Worm (Caenorhabditis elegans) whole organism, mixed stage, embryonic: ENCODE data around the gene pyk-2.

Source experiments
- M03D4.4 ChIP-seq: sonication (generic microtip); optimal IDR thresholded peaks from 2 replicates; lab custom pipeline; 2017; ENCODE audit warnings: mild to moderate bottlenecking, missing genetic modification characterization, missing compliant biosample characterization
- bed-3 ChIP-seq: fragments of 200-800 bp; sonication (Bioruptor generic); optimal IDR thresholded peaks from 3 replicates; lab custom pipeline; 2018; ENCODE audit warnings: mild to moderate bottlenecking, missing genetic modification characterization, moderate library complexity, missing compliant biosample characterization
- blmp-1 ChIP-seq: fragments of 150-350 bp; optimal IDR thresholded peaks from 2 replicates; lab custom pipeline; 2014; ENCODE audit warnings: missing biosample characterization, missing genetic modification characterization
- ceh-39 ChIP-seq: fragments of 150-350 bp; optimal IDR thresholded peaks from 2 replicates; lab custom pipeline; 2014; ENCODE audit warnings: missing biosample characterization, missing genetic modification characterization
- ceh-43 ChIP-seq: fragments of 200-800 bp; sonication (Bioruptor generic); optimal IDR thresholded peaks from 2 replicates; lab custom pipeline; 2018; ENCODE audit warnings: mild to moderate bottlenecking, missing genetic modification characterization, moderate library complexity, missing compliant biosample characterization
- ceh-83 ChIP-seq: fragments of 200-800 bp; sonication (Bioruptor generic); optimal IDR thresholded peaks from 2 replicates; lab custom pipeline; 2018; ENCODE audit warnings: mild to moderate bottlenecking, missing genetic modification characterization, missing compliant biosample characterization
- ces-1 ChIP-seq: fragments of 150-350 bp; optimal IDR thresholded peaks from 2 replicates; lab custom pipeline; 2014; ENCODE audit warnings: missing biosample characterization, missing genetic modification reagents, missing genetic modification characterization
- cnd-1 ChIP-seq: fragments of 200-800 bp; sonication (Bioruptor generic); optimal IDR thresholded peaks from 2 replicates; lab custom pipeline; 2018; ENCODE audit warnings: mild to moderate bottlenecking, missing genetic modification characterization, missing compliant biosample characterization
- drap-1 ChIP-seq: fragments of 200-800 bp; sonication (Bioruptor generic); optimal IDR thresholded peaks from 3 replicates; lab custom pipeline; 2018; ENCODE audit warnings: mild to moderate bottlenecking, missing genetic modification characterization, missing compliant biosample characterization
- elt-1 ChIP-seq: sonication (generic microtip); optimal IDR thresholded peaks from 2 replicates; lab custom pipeline; 2017; ENCODE audit warnings: missing genetic modification characterization, mild to moderate bottlenecking, missing compliant biosample characterization, antibody characterized with exemption, moderate library complexity, borderline replicate concordance; ENCODE audit not compliant: insufficient read depth
- elt-3 ChIP-seq: fragments of 150-350 bp; optimal IDR thresholded peaks from 2 replicates; lab custom pipeline; 2014; ENCODE audit warnings: missing biosample characterization, missing genetic modification characterization
- flh-1 ChIP-seq: fragments of 200-800 bp; sonication (Bioruptor generic); optimal IDR thresholded peaks from 2 replicates; lab custom pipeline; 2018; ENCODE audit warnings: mild to moderate bottlenecking, missing genetic modification characterization, moderate library complexity, missing compliant biosample characterization
- ham-2 ChIP-seq: fragments of 200-800 bp; sonication (Bioruptor generic); optimal IDR thresholded peaks from 2 replicates; lab custom pipeline; 2018; ENCODE audit warnings: mild to moderate bottlenecking, missing genetic modification characterization, missing compliant biosample characterization
- hlh-1 ChIP-seq: fragments of 150-350 bp; optimal IDR thresholded peaks from 2 replicates; lab custom pipeline; 2014; ENCODE audit warnings: missing biosample characterization, missing genetic modification reagents, missing genetic modification characterization
- lin-32 ChIP-seq: fragments of 200-800 bp; sonication (Bioruptor generic); optimal IDR thresholded peaks from 2 replicates; lab custom pipeline; 2018; ENCODE audit warnings: mild to moderate bottlenecking, missing genetic modification characterization, missing compliant biosample characterization
- lsy-2 ChIP-seq: fragments of 150-350 bp; optimal IDR thresholded peaks from 2 replicates; lab custom pipeline; 2014; ENCODE audit warnings: missing biosample characterization, missing genetic modification characterization
- mep-1 ChIP-seq: fragments of 150-350 bp; optimal IDR thresholded peaks from 2 replicates; lab custom pipeline; 2017; ENCODE audit warnings: missing biosample characterization, missing genetic modification reagents, missing genetic modification characterization, inconsistent platforms
- mls-2 ChIP-seq: sonication (generic microtip); optimal IDR thresholded peaks from 2 replicates; lab custom pipeline; 2016; ENCODE audit warnings: mild to moderate bottlenecking, missing genetic modification characterization, moderate library complexity, missing compliant biosample characterization
- nhr-12 ChIP-seq: fragments of 150-350 bp; optimal IDR thresholded peaks from 2 replicates; lab custom pipeline; 2014; ENCODE audit warnings: missing biosample characterization, missing genetic modification characterization
- nhr-2 ChIP-seq: fragments of 150-350 bp; optimal IDR thresholded peaks from 2 replicates; lab custom pipeline; 2014; ENCODE audit warnings: missing biosample characterization, missing genetic modification characterization
- nhr-237 ChIP-seq: fragments of 150-350 bp; optimal IDR thresholded peaks from 2 replicates; lab custom pipeline; 2014; ENCODE audit warnings: missing biosample characterization, missing genetic modification characterization
- nhr-28 ChIP-seq: fragments of 150-350 bp; optimal IDR thresholded peaks from 2 replicates; lab custom pipeline; 2014; ENCODE audit warnings: missing biosample characterization, missing genetic modification characterization
- nhr-76 ChIP-seq: sonication (generic microtip); optimal IDR thresholded peaks from 2 replicates; lab custom pipeline; 2017; ENCODE audit warnings: missing biosample characterization, missing genetic modification characterization
- pha-4 ChIP-seq: fragments of 150-350 bp; optimal IDR thresholded peaks from 2 replicates; lab custom pipeline; 2018; ENCODE audit warnings: missing biosample characterization, missing genetic modification reagents, missing genetic modification characterization
- sptf-1 ChIP-seq: sonication (generic microtip); optimal IDR thresholded peaks from 2 replicates; lab custom pipeline; 2017; ENCODE audit warnings: mild to moderate bottlenecking, missing genetic modification characterization, moderate library complexity, missing compliant biosample characterization
- tbx-8 ChIP-seq: fragments of 200-800 bp; sonication (Bioruptor generic); optimal IDR thresholded peaks from 2 replicates; lab custom pipeline; 2018; ENCODE audit warnings: mild to moderate bottlenecking, missing genetic modification characterization, moderate library complexity, missing compliant biosample characterization
- unc-120 ChIP-seq: sonication (generic microtip); optimal IDR thresholded peaks from 2 replicates; lab custom pipeline; 2017; ENCODE audit warnings: missing genetic modification characterization, missing compliant biosample characterization; ENCODE audit not compliant: poor library complexity, severe bottlenecking
- unc-39 ChIP-seq: fragments of 150-350 bp; optimal IDR thresholded peaks from 2 replicates; lab custom pipeline; 2014; ENCODE audit warnings: missing biosample characterization, missing genetic modification characterization
- zip-8 ChIP-seq: fragments of 150-350 bp; optimal IDR thresholded peaks from 2 replicates; lab custom pipeline; 2014; ENCODE audit warnings: missing biosample characterization, missing genetic modification characterization
- ztf-11 ChIP-seq: fragments of 150-350 bp; optimal IDR thresholded peaks from 2 replicates; lab custom pipeline; 2014; ENCODE audit warnings: missing biosample characterization, missing genetic modification characterization

Gene pyk-2

DNA sequence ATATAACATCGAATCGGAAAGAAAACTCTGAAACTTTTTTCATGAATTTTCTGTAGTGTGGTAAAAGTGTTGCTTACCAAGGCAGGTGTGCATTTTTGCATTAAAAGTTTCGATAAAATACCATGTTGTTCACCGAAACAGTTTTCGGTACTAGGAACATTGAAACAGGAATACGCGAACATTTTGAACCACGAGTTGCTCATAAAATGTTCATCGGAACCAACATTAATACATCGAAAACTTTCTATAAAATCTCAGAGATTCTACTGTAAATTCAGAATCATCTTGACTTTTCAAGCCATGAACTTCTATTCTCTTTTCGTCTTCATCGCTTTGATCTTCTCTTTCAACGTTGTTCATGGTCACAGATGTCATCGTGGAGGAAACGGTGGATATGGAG, 29.4 kb upstream of the pyk-2 start, which contains the start of gene fipr-15:
TSS of gene fipr-15 (plus strand) at position 301 of the 400 bp plus-strand sequence.
- no peak for TF ChIP-seq ham-2 (GFP tag; lab: Kevin White, UChicago)
- no peak for TF ChIP-seq zip-8 (tag; lab: Kevin White, UChicago)
- TF ChIP-seq flh-1 (GFP tag; lab: Kevin White, UChicago) = no peak
- TF ChIP-seq sptf-1 (tag; lab: Kevin White, UChicago) = no peak
- TF ChIP-seq ceh-39 (tag; lab: Kevin White, UChicago) = no peak
- no peak for TF ChIP-seq ceh-43
- TF ChIP-seq lsy-2 (tag; lab: Kevin White, UChicago) = no peak
- TF ChIP-seq unc-120 = no peak
- TF ChIP-seq bed-3 (GFP tag; lab: Kevin White, UChicago) = no peak
- no peak for TF ChIP-seq elt-3 (tag; lab: Kevin White, UChicago)
- TF ChIP-seq ceh-83 (GFP tag; lab: Kevin White, UChicago) = no peak
- no peak for TF ChIP-seq cnd-1 (tag; lab: Kevin White, UChicago)
- no peak for TF ChIP-seq tbx-8
- TF ChIP-seq elt-1 (tag; lab: Kevin White, UChicago) = no peak
- TF ChIP-seq nhr-76 = no peak
- no peak for TF ChIP-seq nhr-12 (tag; lab: Kevin White, UChicago)
- TF ChIP-seq unc-39 (tag; lab: Kevin White, UChicago) = no peak
- TF ChIP-seq ztf-11 (tag; lab: Kevin White, UChicago) = no peak
- no peak for TF ChIP-seq mep-1 (tag; lab: Kevin White, UChicago)
- TF ChIP-seq nhr-28 (tag; lab: Kevin White, UChicago) = no peak

DNA sequence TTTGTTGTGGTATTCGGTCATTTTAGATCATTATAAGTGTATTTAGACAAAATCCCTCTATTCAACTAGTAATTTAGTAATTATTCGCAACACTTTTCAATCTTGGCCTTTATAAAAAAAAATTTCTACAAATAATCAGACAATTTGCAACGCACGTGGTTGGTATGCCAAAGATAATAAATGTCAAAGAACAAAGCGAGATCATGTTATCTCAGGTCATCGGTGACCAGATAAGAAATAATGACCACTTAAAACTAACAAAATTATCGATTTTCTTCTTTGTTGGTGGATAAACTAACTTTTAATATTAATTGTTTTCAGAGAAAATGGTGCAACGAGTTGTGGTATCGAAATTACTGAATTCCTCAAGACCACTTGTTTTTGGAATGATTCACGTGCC, 28.5 kb upstream of the pyk-2 start, which contains the start of gene F13E9.13:
TSS of gene F13E9.13 (plus strand) at position 317 of the 400 bp plus-strand sequence.
- TF ChIP-seq elt-1 (tag; lab: Kevin White, UChicago) (peak; percentile 88), elt-3 (tag; lab: Kevin White, UChicago) (no peak), nhr-237 (tag; lab: Kevin White, UChicago) (no peak)

DNA sequence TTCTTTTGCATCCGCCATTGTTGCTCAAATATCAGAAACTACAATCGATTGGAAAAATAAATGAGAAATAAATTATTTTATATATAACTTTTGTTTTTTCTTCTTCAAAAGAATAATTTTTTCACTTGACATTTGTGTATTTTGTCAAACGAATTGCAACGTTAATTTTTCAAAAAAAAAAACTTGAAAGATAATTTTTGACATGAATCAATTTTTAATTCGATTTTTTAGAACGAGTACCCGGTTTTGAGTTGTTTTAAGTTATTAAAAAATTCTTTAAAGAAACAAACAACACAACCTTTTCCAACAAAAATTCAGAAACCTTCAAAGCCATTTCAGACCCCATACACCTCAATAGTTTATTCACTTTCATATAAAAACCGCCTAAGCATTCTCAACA, 25.4 kb upstream of the pyk-2 start, which contains the start of gene F13E9.5:
TSS of gene F13E9.5 (minus strand) at position 101 of the 400 bp plus-strand sequence.
- TF ChIP-seq ceh-39 (tag; lab: Kevin White, UChicago) (no peak), unc-39 (tag; lab: Kevin White, UChicago) (no peak), tbx-8 (no peak), flh-1 (GFP tag; lab: Kevin White, UChicago) (no peak)

DNA sequence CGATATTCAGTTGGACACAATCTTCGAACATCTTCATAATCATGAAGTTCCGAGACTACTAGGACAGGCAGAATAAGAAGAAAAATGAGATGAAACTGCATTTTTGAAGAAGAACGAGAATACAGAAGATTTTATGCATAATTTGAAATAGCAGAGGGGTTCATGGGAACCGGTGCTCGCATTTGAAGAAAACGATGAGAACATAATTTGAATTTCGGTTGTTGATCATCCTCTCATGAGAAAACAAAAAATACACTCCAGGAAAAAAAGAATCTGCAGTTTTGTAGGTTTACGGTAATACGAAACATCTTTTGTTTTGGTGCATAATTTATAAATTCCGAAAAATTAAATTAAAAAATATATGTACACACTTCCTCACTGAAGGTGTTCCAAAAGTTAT, 23.8 kb upstream of the pyk-2 start, which contains the start of gene srlf-11:
TSS of gene srlf-11 (minus strand) at position 101 of the 400 bp plus-strand sequence.
- no peak for TF ChIP-seq blmp-1
- no peak for TF ChIP-seq unc-120
- no peak for TF ChIP-seq zip-8 (tag; lab: Kevin White, UChicago)
- TF ChIP-seq hlh-1 (tag; lab: Kevin White, UChicago) = no peak
- no peak for TF ChIP-seq nhr-76

DNA sequence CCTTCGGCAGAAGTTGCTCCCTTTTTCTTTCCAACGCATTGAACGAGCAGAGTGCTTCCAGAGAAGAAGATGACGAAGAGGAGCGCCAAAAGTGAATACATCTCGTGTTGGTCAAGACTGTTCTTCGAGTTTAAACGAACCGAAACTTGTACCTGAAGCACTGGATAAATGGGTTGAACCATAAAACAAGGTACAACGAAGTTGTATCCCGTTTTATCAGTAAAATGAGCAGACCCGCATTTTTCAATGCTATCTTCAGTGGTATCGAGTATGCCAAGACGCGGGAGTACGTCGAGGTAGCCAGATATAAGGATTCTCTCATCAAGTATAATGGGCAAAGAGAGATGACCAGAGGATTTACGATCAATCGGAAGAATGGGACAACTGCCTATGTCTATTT, 22.4 kb upstream of the pyk-2 start, which contains the start of gene F13E9.16:
TSS of gene F13E9.16 (minus strand) at position 101 of the 400 bp plus-strand sequence.
- TF ChIP-seq nhr-12 (tag; lab: Kevin White, UChicago) (no peak), ces-1 (GFP tag; lab: Kevin White, UChicago) (no peak), pha-4 (tag; lab: Kevin White, UChicago) (no peak), mep-1 (tag; lab: Kevin White, UChicago) (no peak), ceh-43 (no peak), ztf-11 (tag; lab: Kevin White, UChicago) (no peak), ham-2 (GFP tag; lab: Kevin White, UChicago) (no peak), elt-3 (tag; lab: Kevin White, UChicago) (no peak), mls-2 (tag; lab: Kevin White, UChicago) (no peak), sptf-1 (tag; lab: Kevin White, UChicago) (no peak), unc-39 (tag; lab: Kevin White, UChicago) (no peak), M03D4.4 (tag; lab: Kevin White, UChicago) (no peak)

DNA sequence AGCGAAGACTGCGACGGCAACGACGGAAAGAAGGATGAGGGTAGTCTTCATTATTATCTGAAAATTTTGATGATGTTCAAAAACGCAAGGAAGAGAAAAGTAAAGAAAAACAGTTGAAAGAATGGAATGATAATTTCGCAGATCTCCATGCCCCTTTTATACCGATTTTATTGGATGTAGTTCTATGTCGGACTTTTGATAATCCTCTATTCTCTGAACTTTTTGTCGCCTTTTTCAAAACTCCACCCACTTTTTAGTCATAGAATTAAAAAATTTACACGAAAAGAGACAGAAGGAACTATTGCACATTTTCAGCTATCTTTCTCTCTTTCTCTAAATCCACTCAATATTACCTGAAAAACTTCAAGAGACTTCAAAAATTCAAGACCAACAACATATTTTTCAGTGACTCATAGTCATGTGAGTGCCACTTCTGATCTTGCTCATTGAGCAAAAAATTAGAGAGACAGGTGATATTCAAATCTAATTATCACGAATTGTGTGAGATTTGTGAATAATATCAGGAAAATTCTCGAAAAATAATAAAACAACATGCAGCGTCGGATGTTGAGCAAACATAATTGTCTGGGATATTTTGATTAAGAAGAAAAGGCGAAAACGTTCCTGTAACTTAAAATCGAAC, 19.8 kb upstream of the pyk-2 start, which contains the start of gene F13E9.15:
TSS of gene F13E9.15 (minus strand) at position 51 of the 643 bp plus-strand sequence.
- TF ChIP-seq ham-2 (GFP tag; lab: Kevin White, UChicago) (no peak), lin-32 (GFP tag; lab: Kevin White, UChicago) (no peak), ces-1 (GFP tag; lab: Kevin White, UChicago) (no peak), nhr-76 (no peak), blmp-1 (no peak), tbx-8 (no peak), ceh-43 (no peak), drap-1 (GFP tag; lab: Kevin White, UChicago) (no peak), nhr-237 (tag; lab: Kevin White, UChicago) (no peak), nhr-2 (tag; lab: Kevin White, UChicago) (no peak), cnd-1 (tag; lab: Kevin White, UChicago) (no peak), nhr-12 (tag; lab: Kevin White, UChicago) (no peak), nhr-28 (tag; lab: Kevin White, UChicago) (no peak), mep-1 (tag; lab: Kevin White, UChicago) (no peak)
